Worm (Caenorhabditis elegans): Measurements from ENCODE around the gene F46G10.1.

DNA sequence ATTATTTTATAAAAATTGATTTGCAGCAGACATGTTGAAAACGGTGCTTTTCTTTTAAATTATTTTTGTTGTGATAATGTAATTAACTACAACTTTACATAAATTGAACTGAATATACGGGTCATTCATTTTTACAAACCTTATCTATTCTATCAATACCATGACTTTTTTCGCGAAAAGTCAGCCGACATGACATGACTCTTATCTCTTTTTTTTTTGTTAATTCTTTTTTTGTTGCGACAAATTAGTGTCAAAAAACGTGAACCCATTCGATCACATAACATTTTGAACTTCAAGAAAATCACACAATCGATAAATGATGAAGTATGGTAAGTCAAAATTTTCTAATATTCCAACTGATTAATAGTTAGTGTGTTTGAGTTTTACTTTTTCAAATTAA lies 16.5 kb upstream of the F46G10.1 start, which contains the start of gene sir-2.2:
- no peak for TF ChIP-seq skn-1 (tag; optimal IDR thresholded peaks at IDR 0.05)
- no peak for TF ChIP-seq lin-15B (tag; optimal IDR thresholded peaks at IDR 0.05)
- no peak for TF ChIP-seq nhr-11 (tag; optimal IDR thresholded peaks at IDR 0.05)
- no peak for TF ChIP-seq ama-1 (optimal IDR thresholded peaks at IDR 0.05)
- TF ChIP-seq elt-1 (tag; optimal IDR thresholded peaks at IDR 0.05), result no peak
- TF ChIP-seq ceh-82 (tag; optimal IDR thresholded peaks at IDR 0.05), result no peak
- TF ChIP-seq mdl-1 (tag; optimal IDR thresholded peaks at IDR 0.05), result no peak
- no peak for TF ChIP-seq ceh-9 (tag; optimal IDR thresholded peaks at IDR 0.05)
- no peak for TF ChIP-seq sea-2 (GFP tag; optimal IDR thresholded peaks at IDR 0.05)
- TF ChIP-seq ZK546.5 (tag; optimal IDR thresholded peaks at IDR 0.05), result no peak

Measured in whole organism, L3 larva.